Fruit fly (Drosophila melanogaster) ovary, adult (tissue): ENCODE data around the gene CG18745.

Experiments used
- CG17801 ChIP-seq: fragments of 200-800 bp; optimal IDR thresholded peaks from 2 replicates; lab custom pipeline; 2019; ENCODE audit warnings: missing biosample characterization, mild to moderate bottlenecking, missing genetic modification characterization, moderate library complexity; ENCODE audit not compliant: partially characterized antibody

The CG18745 gene

dm6 chr3R:7779620-7780019 is 6.3 kb downstream of the CG18745 start:
- TF ChIP-seq CG17801 (GFP tag; lab: Kevin White, UChicago) = no peak

- no peak for TF ChIP-seq CG17801 (GFP tag; lab: Kevin White, UChicago)
Observed at dm6 chr3R:7771656-7772055, 14.3 kb downstream of the CG18745 start, which contains the start of gene CG11286. Gene CG11286, minus strand, starts transcription at chr3R:7771756.

dm6 chr3R:7760970-7761558 is 24.9 kb downstream of the CG18745 start:
- no peak for TF ChIP-seq CG17801 (GFP tag; lab: Kevin White, UChicago)

- no peak for TF ChIP-seq CG17801 (GFP tag; lab: Kevin White, UChicago)
Observed at dm6 chr3R:7759486-7759885, 26.4 kb downstream of the CG18745 start, which contains the start of gene Sp7. Gene Sp7, plus strand, starts transcription at chr3R:7759786.

dm6 chr3R:7757822-7758221 is 28.1 kb downstream of the CG18745 start, which contains the start of gene CG10919:
Gene CG10919, plus strand, starts transcription at chr3R:7758122.
- no peak for TF ChIP-seq CG17801 (GFP tag; lab: Kevin White, UChicago)

dm6 chr3R:7753518-7753917 is 32.4 kb downstream of the CG18745 start:
- no peak for TF ChIP-seq CG17801 (GFP tag; lab: Kevin White, UChicago)

dm6 chr3R:7749993-7750392 is 35.9 kb downstream of the CG18745 start, which contains the start of gene pyd3:
Gene pyd3, minus strand, starts transcription at chr3R:7750079.
- no peak for TF ChIP-seq CG17801 (GFP tag; lab: Kevin White, UChicago)

dm6 chr3R:7739463-7739862 is 46.5 kb downstream of the CG18745 start, which contains the start of gene CG43254:
Gene CG43254, minus strand, starts transcription at chr3R:7739563.
- TF ChIP-seq CG17801 (GFP tag; lab: Kevin White, UChicago) = no peak
